Worm (Caenorhabditis elegans): ENCODE measurements around the gene T22F3.10.
"Not testable (repeated sequence)": the region's sequence is repeated elsewhere in the genome, so short reads cannot be mapped to it uniquely, and the experiment has no call there.

DNA sequence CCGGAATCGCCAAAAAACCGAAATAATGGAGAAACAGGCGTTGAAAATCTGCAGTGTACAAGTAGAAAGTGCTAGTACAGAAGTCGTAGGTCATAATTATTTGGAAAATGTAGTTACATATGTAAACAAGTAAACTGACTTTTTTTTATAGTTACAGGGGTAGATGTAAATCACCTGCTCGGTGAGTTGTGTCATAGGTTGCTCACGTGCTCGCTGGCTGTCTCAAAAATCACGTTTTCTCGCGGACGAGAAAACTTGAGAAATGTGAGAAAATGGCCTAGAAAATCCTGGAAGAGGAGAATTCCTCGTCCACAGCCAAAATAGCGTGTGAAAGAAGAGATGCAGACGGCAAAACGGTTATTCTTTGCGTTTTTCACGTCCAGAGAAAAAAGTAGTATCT lies 14.5 kb downstream of the T22F3.10 start, which contains the start of gene srh-212:
- TF ChIP-seq fkh-10 (GFP tag; optimal IDR thresholded peaks at IDR 0.05); ama-1 (optimal IDR thresholded peaks at IDR 0.05); ceh-34 (tag; optimal IDR thresholded peaks at IDR 0.05): not testable (repeated sequence)

Measured in whole organism, late embryonic.